Worm (Caenorhabditis elegans) whole organism, L2 larva: Measurements from ENCODE around the gene nhr-189.

ENCODE experiments used
- R02D3.7 ChIP-seq: fragments of 150-350 bp; optimal IDR thresholded peaks from 2 replicates; lab custom pipeline; 2014; ENCODE audit warnings: missing biosample characterization, missing genetic modification characterization
- ZK546.5 ChIP-seq: sonication (generic microtip); optimal IDR thresholded peaks from 2 replicates; lab custom pipeline; 2017; ENCODE audit warnings: missing biosample characterization, missing genetic modification characterization
- aly-2 ChIP-seq: fragments of 150-350 bp; optimal IDR thresholded peaks from 2 replicates; lab custom pipeline; 2014; ENCODE audit warnings: missing biosample characterization, missing genetic modification characterization
- ceh-16 ChIP-seq: fragments of 150-350 bp; optimal IDR thresholded peaks from 2 replicates; lab custom pipeline; 2014; ENCODE audit warnings: missing biosample characterization, missing genetic modification characterization
- ceh-82 ChIP-seq: fragments of 150-350 bp; optimal IDR thresholded peaks from 2 replicates; lab custom pipeline; 2014; ENCODE audit warnings: missing biosample characterization, missing genetic modification characterization
- dmd-4 ChIP-seq: sonication (generic microtip); optimal IDR thresholded peaks from 2 replicates; lab custom pipeline; 2017; ENCODE audit warnings: missing biosample characterization, missing genetic modification characterization
- egl-27 ChIP-seq: sonication (generic microtip); optimal IDR thresholded peaks from 3 replicates; lab custom pipeline; 2017; ENCODE audit warnings: missing biosample characterization, missing genetic modification reagents, missing genetic modification characterization
- gmeb-1 ChIP-seq: fragments of 150-350 bp; optimal IDR thresholded peaks from 2 replicates; lab custom pipeline; 2014; ENCODE audit warnings: missing biosample characterization, missing genetic modification characterization
- mab-5 ChIP-seq: fragments of 150-350 bp; optimal IDR thresholded peaks from 2 replicates; lab custom pipeline; 2014; ENCODE audit warnings: missing biosample characterization, missing genetic modification characterization
- mbf-1 ChIP-seq: sonication (generic microtip); optimal IDR thresholded peaks from 2 replicates; lab custom pipeline; 2017; ENCODE audit warnings: missing biosample characterization, missing genetic modification characterization
- mdl-1 ChIP-seq, 2 experiments: fragments of 150-350 bp in 1 of 2; sonication (generic microtip) in 1 of 2; optimal IDR thresholded peaks; 2 replicates each; lab custom pipeline; 2017; ENCODE audit warnings: missing biosample characterization in 2 of 2, missing genetic modification characterization in 2 of 2
- nhr-10 ChIP-seq: sonication (generic microtip); optimal IDR thresholded peaks from 2 replicates; lab custom pipeline; 2017; ENCODE audit warnings: missing biosample characterization, missing genetic modification characterization
- nhr-129 ChIP-seq: fragments of 150-350 bp; optimal IDR thresholded peaks from 2 replicates; lab custom pipeline; 2014; ENCODE audit warnings: missing biosample characterization, missing genetic modification characterization
- nhr-237 ChIP-seq: fragments of 150-350 bp; optimal IDR thresholded peaks from 2 replicates; lab custom pipeline; 2014; ENCODE audit warnings: missing biosample characterization, missing genetic modification characterization
- nhr-25 ChIP-seq: fragments of 150-350 bp; sonication (generic microtip); optimal IDR thresholded peaks from 3 replicates; lab custom pipeline; 2014; ENCODE audit warnings: missing biosample characterization, missing genetic modification characterization
- nhr-6 ChIP-seq: fragments of 150-350 bp; optimal IDR thresholded peaks from 2 replicates; lab custom pipeline; 2014; ENCODE audit warnings: missing biosample characterization, missing genetic modification characterization
- sem-4 ChIP-seq: fragments of 150-350 bp; optimal IDR thresholded peaks from 2 replicates; lab custom pipeline; 2014; ENCODE audit warnings: missing biosample characterization, missing genetic modification reagents, missing genetic modification characterization
- skn-1 ChIP-seq: sonication (generic microtip); optimal IDR thresholded peaks from 2 replicates; lab custom pipeline; 2017; ENCODE audit warnings: missing biosample characterization, missing genetic modification characterization
- sma-9 ChIP-seq, 2 experiments: fragments of 150-350 bp in 1 of 2; sonication (generic microtip) in 1 of 2; optimal IDR thresholded peaks; 2 replicates each; lab custom pipeline; 2014 to 2016; ENCODE audit warnings: missing genetic modification characterization in 2 of 2, mild to moderate bottlenecking in 1 of 2, missing biosample characterization in 1 of 2, missing compliant biosample characterization in 1 of 2, missing genetic modification reagents in 1 of 2, moderate library complexity in 1 of 2
- snpc-4 ChIP-seq: fragments of 150-350 bp; optimal IDR thresholded peaks from 2 replicates; lab custom pipeline; 2014; ENCODE audit warnings: missing biosample characterization, missing genetic modification characterization
- unc-39 ChIP-seq: fragments of 150-350 bp; optimal IDR thresholded peaks from 2 replicates; lab custom pipeline; 2014; ENCODE audit warnings: missing biosample characterization, missing genetic modification characterization
- zag-1 ChIP-seq: fragments of 150-350 bp; optimal IDR thresholded peaks from 2 replicates; lab custom pipeline; 2014; ENCODE audit warnings: missing biosample characterization, missing genetic modification characterization
- ztf-1 ChIP-seq: fragments of 200-800 bp; sonication (Bioruptor generic); conservative IDR thresholded peaks from 2 replicates; pipeline ENCODE4 v1.3.6; 2022; ENCODE audit warnings: missing genetic modification characterization, missing compliant biosample characterization
- ztf-11 ChIP-seq: sonication (generic microtip); optimal IDR thresholded peaks from 2 replicates; lab custom pipeline; 2017; ENCODE audit warnings: missing biosample characterization, missing genetic modification characterization
- ztf-4 ChIP-seq: fragments of 150-350 bp; optimal IDR thresholded peaks from 2 replicates; lab custom pipeline; 2014; ENCODE audit warnings: missing biosample characterization, missing genetic modification characterization

Gene nhr-189

ce11 chrV:3811541-3811940, 48.5 kb downstream of the nhr-189 start, which contains the start of gene scl-13:
scl-13 (minus strand) TSS chrV:3811641.
- TF ChIP-seq nhr-6 (tag; lab: Kevin White, UChicago), result no peak
- no peak for TF ChIP-seq R02D3.7
- no peak for TF ChIP-seq ztf-11 (tag; lab: Kevin White, UChicago)
- TF ChIP-seq egl-27 (tag; lab: Kevin White, UChicago), result no peak
- TF ChIP-seq nhr-25 (tag; lab: Kevin White, UChicago), result no peak
- TF ChIP-seq ZK546.5 (tag; lab: Kevin White, UChicago), result no peak
- TF ChIP-seq unc-39 (tag; lab: Kevin White, UChicago), result no peak
- no peak for TF ChIP-seq sem-4 (tag; lab: Kevin White, UChicago)
- no peak for TF ChIP-seq nhr-129 (tag; lab: Kevin White, UChicago)
- no peak for TF ChIP-seq snpc-4
- no peak for TF ChIP-seq mab-5 (tag; lab: Kevin White, UChicago)
- TF ChIP-seq sma-9 (GFP tag; optimal IDR thresholded peaks at IDR 0.05; lab: Kevin White, UChicago), result no peak
- no peak for TF ChIP-seq sma-9 (tag; optimal IDR thresholded peaks at IDR 0.05; lab: Kevin White, UChicago)
- TF ChIP-seq nhr-10 (tag; lab: Kevin White, UChicago), result no peak
- TF ChIP-seq ceh-16 (tag; lab: Kevin White, UChicago), result no peak
- TF ChIP-seq mdl-1 (tag; optimal IDR thresholded peaks at IDR 0.05; lab: Kevin White, UChicago), result no peak
- TF ChIP-seq aly-2 (tag; lab: Kevin White, UChicago), result no peak
- TF ChIP-seq nhr-237, result no peak
- TF ChIP-seq zag-1 (tag; lab: Kevin White, UChicago), result no peak
- no peak for TF ChIP-seq mbf-1 (tag; lab: Kevin White, UChicago)
- TF ChIP-seq, all 48 proteins: peak for 0

- TF ChIP-seq dmd-4 (tag; lab: Kevin White, UChicago) (no peak), ceh-82 (tag; lab: Kevin White, UChicago) (no peak), skn-1 (tag; lab: Kevin White, UChicago) (no peak), ztf-1 (GFP tag; lab: Robert Waterston, UW) (no peak), mab-5 (tag; lab: Kevin White, UChicago) (no peak), egl-27 (tag; lab: Kevin White, UChicago) (no peak), gmeb-1 (tag; lab: Kevin White, UChicago) (no peak), ztf-4 (no peak)
Observed at ce11 chrV:3810035-3810434, 50.0 kb downstream of the nhr-189 start.
